Fruit fly (Drosophila melanogaster): Measurements from ENCODE around the gene CG14073.

Gene CG14073

dm6 chr3L:18848436-18848835, 28.0 kb upstream of the CG14073 start (continued):
- TF ChIP-seq CG8089 (GFP tag; optimal IDR thresholded peaks at IDR 0.05) (peak; percentile 67), CG1602 (GFP tag; optimal IDR thresholded peaks at IDR 0.05) (peak; percentile 21), Kr (GFP tag; optimal IDR thresholded peaks at IDR 0.05) (no peak), CG11085 (GFP tag; IDR thresholded peaks at IDR 0.05) (peak; percentile 52; the same call in 1 of the 2 replicates), usp (GFP tag; optimal IDR thresholded peaks at IDR 0.05) (no peak), CG16813 (GFP tag; IDR thresholded peaks at IDR 0.05; ENCODE audit: partially characterized antibody) (no peak), jigr1 (GFP tag; IDR thresholded peaks at IDR 0.05) (no peak), crol (GFP tag; IDR thresholded peaks at IDR 0.05) (no peak), Dll (GFP tag; IDR thresholded peaks at IDR 0.05; ENCODE audit: partially characterized antibody) (no peak), Hr51 (GFP tag; optimal IDR thresholded peaks at IDR 0.05) (peak in 1 of 2 experiments; percentile 77), stc (GFP tag; IDR thresholded peaks at IDR 0.05) (peak; percentile 65; the same call in 1 of the 2 replicates), gsb-n (tag; optimal IDR thresholded peaks at IDR 0.05) (peak; percentile 5), org-1 (GFP tag; optimal IDR thresholded peaks at IDR 0.05) (peak; percentile 30), abd-A (tag; optimal IDR thresholded peaks at IDR 0.05) (no peak), Fer1 (GFP tag; optimal IDR thresholded peaks at IDR 0.05) (peak; percentile 88), CG31388 (GFP tag; optimal IDR thresholded peaks at IDR 0.05) (no peak), ro (GFP tag; IDR thresholded peaks at IDR 0.05) (no peak), wek (GFP tag; optimal IDR thresholded peaks at IDR 0.05) (no peak), CG4328 (GFP tag; optimal IDR thresholded peaks at IDR 0.05) (peak; percentile 20), Poxn (GFP tag; IDR thresholded peaks at IDR 0.05) (no peak), maf-S (GFP tag; optimal IDR thresholded peaks at IDR 0.05) (peak; percentile 58), CG15479 (GFP tag; optimal IDR thresholded peaks at IDR 0.05) (no peak), row (GFP tag; IDR thresholded peaks at IDR 0.05) (no peak), btn (GFP tag; optimal IDR thresholded peaks at IDR 0.05) (peak; percentile 55), gcm (GFP tag; optimal IDR thresholded peaks at IDR 0.05) (peak; percentile 18), Oaz (GFP tag; IDR thresholded peaks at IDR 0.05) (no peak), CG17361 (GFP tag; IDR thresholded peaks at IDR 0.05) (peak; percentile 63; the same call in 1 of the 3 replicates), Dad (GFP tag; optimal IDR thresholded peaks at IDR 0.05) (peak; percentile 70), CG1529 (GFP tag; optimal IDR thresholded peaks at IDR 0.05) (peak; percentile 63), Atf-2 (GFP tag; optimal IDR thresholded peaks at IDR 0.05) (peak; percentile 73), slp2 (GFP tag; optimal IDR thresholded peaks at IDR 0.05) (peak; percentile 63)

dm6 chr3L:18846272-18846741, 25.8 kb upstream of the CG14073 start:
- TF ChIP-seq CG8359 (GFP tag; optimal IDR thresholded peaks at IDR 0.05; ENCODE audit: borderline replicate concordance), result no peak
- no peak for TF ChIP-seq CG34224 (GFP tag; IDR thresholded peaks at IDR 0.05; ENCODE audit: partially characterized antibody)
- TF ChIP-seq D (optimal IDR thresholded peaks at IDR 0.05), result no peak
- no peak for TF ChIP-seq D (GFP tag; optimal IDR thresholded peaks at IDR 0.05)
- TF ChIP-seq CG10462 (GFP tag; optimal IDR thresholded peaks at IDR 0.05), result no peak
- no peak for TF ChIP-seq twi (tag; optimal IDR thresholded peaks at IDR 0.05)
- no peak for TF ChIP-seq repo (GFP tag; optimal IDR thresholded peaks at IDR 0.05)
- TF ChIP-seq CG10431 (GFP tag; optimal IDR thresholded peaks at IDR 0.05), result no peak
- peak; percentile 28; the same call in 1 of the 3 replicates for TF ChIP-seq vnd (GFP tag; IDR thresholded peaks at IDR 0.05; ENCODE audit: partially characterized antibody)
- TF ChIP-seq rib (GFP tag; IDR thresholded peaks at IDR 0.05), result no peak
- TF ChIP-seq bigmax (GFP tag; optimal IDR thresholded peaks at IDR 0.05), result no peak
- TF ChIP-seq Spps (tag; optimal IDR thresholded peaks at IDR 0.05), result no peak
- no peak for TF ChIP-seq tna (GFP tag; IDR thresholded peaks at IDR 0.05; ENCODE audit: partially characterized antibody)
- TF ChIP-seq CG1602 (GFP tag; optimal IDR thresholded peaks at IDR 0.05), result no peak
- TF ChIP-seq gsb-n (tag; optimal IDR thresholded peaks at IDR 0.05), result no peak
- no peak for TF ChIP-seq ind (GFP tag; optimal IDR thresholded peaks at IDR 0.05)
- no peak for TF ChIP-seq scrt (GFP tag; optimal IDR thresholded peaks at IDR 0.05)
- peak; percentile 11 for TF ChIP-seq Med (GFP tag)
- TF ChIP-seq CG2712 (tag; optimal IDR thresholded peaks at IDR 0.05), result peak; percentile 12
- no peak for TF ChIP-seq CG7745 (tag; optimal IDR thresholded peaks at IDR 0.05)
- no peak for TF ChIP-seq sr (GFP tag; IDR thresholded peaks at IDR 0.05)
- TF ChIP-seq CG12769 (tag; optimal IDR thresholded peaks at IDR 0.05), result peak; percentile 35
- TF ChIP-seq CG17612 (GFP tag; IDR thresholded peaks at IDR 0.05), result no peak

All from whole organism, embryonic.